Worm (Caenorhabditis elegans) whole organism, early embryonic: Measurements from ENCODE around the gene F48C5.2.

ENCODE experiments used
- B0310.2 ChIP-seq: sonication (generic microtip); optimal IDR thresholded peaks from 2 replicates; lab custom pipeline; 2016; ENCODE audit warnings: mild to moderate bottlenecking, missing genetic modification characterization, missing compliant biosample characterization
- F13C5.2 ChIP-seq: sonication (generic microtip); optimal IDR thresholded peaks from 2 replicates; lab custom pipeline; 2017; ENCODE audit warnings: mild to moderate bottlenecking, missing genetic modification characterization, inconsistent platforms, missing compliant biosample characterization
- aly-1 ChIP-seq: sonication (generic microtip); optimal IDR thresholded peaks from 2 replicates; lab custom pipeline; 2016; ENCODE audit warnings: missing genetic modification characterization, missing compliant biosample characterization
- ama-1 ChIP-seq: fragments of 150-350 bp; optimal IDR thresholded peaks from 2 replicates; lab custom pipeline; 2014
- ceh-13 ChIP-seq: fragments of 200-800 bp; sonication (Bioruptor generic); optimal IDR thresholded peaks from 2 replicates; lab custom pipeline; 2018; ENCODE audit warnings: mild to moderate bottlenecking, missing genetic modification characterization, missing compliant biosample characterization
- ceh-36 ChIP-seq: sonication (generic microtip); optimal IDR thresholded peaks from 2 replicates; lab custom pipeline; 2016; ENCODE audit warnings: missing genetic modification characterization, inconsistent platforms, missing compliant biosample characterization
- ets-7 ChIP-seq: sonication (generic microtip); optimal IDR thresholded peaks from 2 replicates; lab custom pipeline; 2016; ENCODE audit warnings: missing genotype, missing genetic modification characterization, missing compliant biosample characterization
- flt-1 ChIP-seq: fragments of 200-800 bp; sonication (Bioruptor generic); IDR thresholded peaks from 2 replicates; pipeline ENCODE4 v1.3.6; 2022; ENCODE audit warnings: missing genetic modification characterization, missing compliant biosample characterization
- hmbx-1 ChIP-seq: sonication (generic microtip); optimal IDR thresholded peaks from 2 replicates; lab custom pipeline; 2016; ENCODE audit warnings: mild to moderate bottlenecking, missing genetic modification characterization, missing compliant biosample characterization
- hmg-4 ChIP-seq: fragments of 200-800 bp; sonication (Bioruptor generic); optimal IDR thresholded peaks from 2 replicates; lab custom pipeline; 2018; ENCODE audit warnings: mild to moderate bottlenecking, missing genetic modification characterization, missing compliant biosample characterization
- hnd-1 ChIP-seq: sonication (generic microtip); optimal IDR thresholded peaks from 2 replicates; lab custom pipeline; 2016; ENCODE audit warnings: missing genetic modification characterization, missing compliant biosample characterization
- pes-1 ChIP-seq: fragments of 200-800 bp; sonication (Bioruptor generic); IDR thresholded peaks from 2 replicates; pipeline ENCODE4 v1.3.6; 2022; ENCODE audit warnings: missing genetic modification reagents, missing genetic modification characterization, missing compliant biosample characterization
- scrt-1 ChIP-seq: fragments of 200-800 bp; sonication (Bioruptor generic); IDR thresholded peaks from 2 replicates; pipeline ENCODE4 v1.3.6; 2022; ENCODE audit warnings: missing genetic modification characterization, missing compliant biosample characterization
- sea-1 ChIP-seq: fragments of 200-800 bp; sonication (Bioruptor generic); conservative IDR thresholded peaks from 2 replicates; pipeline ENCODE4 v1.3.6; 2022; ENCODE audit warnings: missing genetic modification characterization, missing compliant biosample characterization
- tbx-11 ChIP-seq: fragments of 200-800 bp; sonication (Bioruptor generic); IDR thresholded peaks from 2 replicates; pipeline ENCODE4 v1.3.6; 2022; ENCODE audit warnings: missing genetic modification characterization, missing compliant biosample characterization
- tbx-37 ChIP-seq: fragments of 200-800 bp; sonication (Bioruptor generic); conservative IDR thresholded peaks from 2 replicates; pipeline ENCODE4 v1.3.6; 2022; ENCODE audit warnings: missing genetic modification reagents, missing genetic modification characterization, missing compliant biosample characterization
- tra-4 ChIP-seq: sonication (generic microtip); optimal IDR thresholded peaks from 2 replicates; lab custom pipeline; 2017; ENCODE audit warnings: missing genetic modification characterization, missing compliant biosample characterization

The F48C5.2 gene

ce11 chrX:11487484-11487883 is 33.4 kb upstream of the F48C5.2 start, which contains the start of gene spp-9:
Gene spp-9, plus strand, starts transcription at chrX:11487784.
- TF ChIP-seq ceh-13 (GFP tag; lab: Kevin White, UChicago) (no peak), flt-1 (GFP tag; lab: Robert Waterston, UW) (no peak), pes-1 (no peak), tra-4 (tag; lab: Kevin White, UChicago) (no peak), scrt-1 (GFP tag; lab: Robert Waterston, UW) (no peak), tbx-37 (GFP tag; lab: Robert Waterston, UW) (no peak), F13C5.2 (tag; lab: Kevin White, UChicago) (no peak), hmg-4 (GFP tag; lab: Kevin White, UChicago) (no peak), sea-1 (GFP tag; lab: Robert Waterston, UW) (no peak), ets-7 (tag; lab: Kevin White, UChicago) (no peak), ama-1 (lab: Kevin White, UChicago) (no peak), ceh-36 (tag; lab: Kevin White, UChicago) (no peak), hmbx-1 (tag; lab: Kevin White, UChicago) (no peak), hnd-1 (tag; lab: Kevin White, UChicago) (no peak), aly-1 (tag; lab: Kevin White, UChicago) (no peak), B0310.2 (tag; lab: Kevin White, UChicago) (no peak), tbx-11 (no peak)

- TF ChIP-seq ama-1 (lab: Kevin White, UChicago) (no peak), sea-1 (GFP tag; lab: Robert Waterston, UW) (no peak), tbx-37 (GFP tag; lab: Robert Waterston, UW) (no peak), ceh-13 (GFP tag; lab: Kevin White, UChicago) (no peak), tra-4 (tag; lab: Kevin White, UChicago) (no peak), flt-1 (GFP tag; lab: Robert Waterston, UW) (no peak), hmbx-1 (tag; lab: Kevin White, UChicago) (no peak), F13C5.2 (tag; lab: Kevin White, UChicago) (no peak), ceh-36 (tag; lab: Kevin White, UChicago) (no peak), B0310.2 (tag; lab: Kevin White, UChicago) (no peak), aly-1 (tag; lab: Kevin White, UChicago) (no peak), hmg-4 (GFP tag; lab: Kevin White, UChicago) (no peak), scrt-1 (GFP tag; lab: Robert Waterston, UW) (no peak), hnd-1 (tag; lab: Kevin White, UChicago) (no peak), pes-1 (no peak)
Observed at ce11 chrX:11484027-11484426, 29.9 kb upstream of the F48C5.2 start.

ce11 chrX:11482637-11483036 is 28.5 kb upstream of the F48C5.2 start:
- no peak for TF ChIP-seq tra-4 (tag; lab: Kevin White, UChicago)
- no peak for TF ChIP-seq B0310.2 (tag; lab: Kevin White, UChicago)
- no peak for TF ChIP-seq hmbx-1 (tag; lab: Kevin White, UChicago)
- no peak for TF ChIP-seq hnd-1 (tag; lab: Kevin White, UChicago)
- TF ChIP-seq tbx-11, result no peak
- TF ChIP-seq ceh-13 (GFP tag; lab: Kevin White, UChicago), result no peak
- no peak for TF ChIP-seq tbx-37 (GFP tag; lab: Robert Waterston, UW)
- no peak for TF ChIP-seq ceh-36 (tag; lab: Kevin White, UChicago)
- TF ChIP-seq pes-1, result no peak
- no peak for TF ChIP-seq ets-7 (tag; lab: Kevin White, UChicago)
- TF ChIP-seq scrt-1 (GFP tag; lab: Robert Waterston, UW), result no peak
- no peak for TF ChIP-seq aly-1 (tag; lab: Kevin White, UChicago)

DNA sequence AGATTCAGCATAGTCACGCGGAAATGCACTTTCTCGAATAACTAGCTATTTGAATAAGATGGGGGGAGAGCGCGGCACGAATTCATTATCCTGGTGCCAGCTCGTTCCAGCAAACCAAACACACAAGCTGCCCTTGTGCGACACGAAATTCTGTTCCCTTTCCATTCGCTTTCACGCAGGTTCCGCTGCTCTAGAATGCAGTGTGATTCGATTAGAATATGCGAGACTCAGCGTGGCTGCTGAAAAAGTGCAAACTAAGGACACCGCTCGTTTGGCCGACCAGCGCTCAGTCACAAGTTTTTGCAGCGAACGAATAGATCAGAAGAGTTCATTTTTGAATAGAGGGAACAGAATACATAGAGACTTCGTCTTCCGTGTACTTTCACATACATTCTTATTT is 28.0 kb upstream of the F48C5.2 start:
- TF ChIP-seq hnd-1 (tag; lab: Kevin White, UChicago), result no peak
- no peak for TF ChIP-seq B0310.2 (tag; lab: Kevin White, UChicago)
- no peak for TF ChIP-seq hmbx-1 (tag; lab: Kevin White, UChicago)
- no peak for TF ChIP-seq flt-1 (GFP tag; lab: Robert Waterston, UW)
- TF ChIP-seq F13C5.2 (tag; lab: Kevin White, UChicago), result no peak
- no peak for TF ChIP-seq ceh-13 (GFP tag; lab: Kevin White, UChicago)
- TF ChIP-seq tbx-11, result no peak
- no peak for TF ChIP-seq pes-1
- no peak for TF ChIP-seq hmg-4 (GFP tag; lab: Kevin White, UChicago)
- TF ChIP-seq scrt-1 (GFP tag; lab: Robert Waterston, UW), result no peak
- no peak for TF ChIP-seq ama-1 (lab: Kevin White, UChicago)
- no peak for TF ChIP-seq sea-1 (GFP tag; lab: Robert Waterston, UW)
- no peak for TF ChIP-seq tbx-37 (GFP tag; lab: Robert Waterston, UW)
- no peak for TF ChIP-seq aly-1 (tag; lab: Kevin White, UChicago)
- TF ChIP-seq tra-4 (tag; lab: Kevin White, UChicago), result no peak

DNA sequence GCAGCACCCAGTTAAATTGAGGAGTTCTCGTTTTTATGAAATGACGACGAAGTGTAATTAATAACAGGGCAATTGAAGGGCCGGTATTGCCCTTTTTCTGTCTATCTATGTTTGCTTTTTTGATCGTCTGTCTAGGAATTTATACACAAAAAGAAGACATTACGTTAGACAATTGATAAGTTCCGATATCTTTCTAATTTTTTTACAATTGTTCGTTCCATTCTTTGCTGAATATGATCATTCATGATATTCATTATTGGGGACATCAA is 27.6 kb upstream of the F48C5.2 start:
- TF ChIP-seq F13C5.2 (tag; lab: Kevin White, UChicago) (no peak), pes-1 (no peak), aly-1 (tag; lab: Kevin White, UChicago) (no peak), ets-7 (tag; lab: Kevin White, UChicago) (no peak), ceh-36 (tag; lab: Kevin White, UChicago) (no peak), tbx-37 (GFP tag; lab: Robert Waterston, UW) (no peak), tbx-11 (no peak), ceh-13 (GFP tag; lab: Kevin White, UChicago) (no peak), sea-1 (GFP tag; lab: Robert Waterston, UW) (no peak), ama-1 (lab: Kevin White, UChicago) (no peak), tra-4 (tag; lab: Kevin White, UChicago) (no peak), hnd-1 (tag; lab: Kevin White, UChicago) (no peak), hmbx-1 (tag; lab: Kevin White, UChicago) (no peak), B0310.2 (tag; lab: Kevin White, UChicago) (no peak), flt-1 (GFP tag; lab: Robert Waterston, UW) (no peak), hmg-4 (GFP tag; lab: Kevin White, UChicago) (no peak), scrt-1 (GFP tag; lab: Robert Waterston, UW) (no peak)

ce11 chrX:11480990-11481824 is 27.1 kb upstream of the F48C5.2 start:
- TF ChIP-seq pes-1 (no peak), aly-1 (tag; lab: Kevin White, UChicago) (no peak), ets-7 (tag; lab: Kevin White, UChicago) (no peak), ceh-13 (GFP tag; lab: Kevin White, UChicago) (no peak), tbx-11 (no peak), ama-1 (lab: Kevin White, UChicago) (no peak), ceh-36 (tag; lab: Kevin White, UChicago) (no peak), tbx-37 (GFP tag; lab: Robert Waterston, UW) (no peak), F13C5.2 (tag; lab: Kevin White, UChicago) (no peak), flt-1 (GFP tag; lab: Robert Waterston, UW) (no peak), hmbx-1 (tag; lab: Kevin White, UChicago) (no peak), hnd-1 (tag; lab: Kevin White, UChicago) (no peak), B0310.2 (tag; lab: Kevin White, UChicago) (no peak)
